Worm (Caenorhabditis elegans) whole organism, L4 larva: ENCODE measurements around the gene F53B3.5.

Experiments used
- D1046.2 ChIP-seq: fragments of 200-800 bp; sonication (Bioruptor generic); IDR thresholded peaks from 2 replicates; pipeline ENCODE4 v1.3.6; 2022; ENCODE audit warnings: missing genetic modification characterization, missing compliant biosample characterization
- F10B5.3 ChIP-seq: sonication (generic microtip); optimal IDR thresholded peaks from 2 replicates; lab custom pipeline; 2016; ENCODE audit warnings: mild to moderate bottlenecking, missing genetic modification characterization, missing compliant biosample characterization
- F37D6.2 ChIP-seq: sonication (generic microtip); optimal IDR thresholded peaks from 2 replicates; lab custom pipeline; 2016; ENCODE audit warnings: mild to moderate bottlenecking, missing genetic modification characterization, missing compliant biosample characterization
- F49E8.2 ChIP-seq: sonication (generic microtip); optimal IDR thresholded peaks from 2 replicates; lab custom pipeline; 2016; ENCODE audit warnings: missing compliant biosample characterization, mild to moderate bottlenecking, missing genetic modification characterization, borderline replicate concordance
- Y105C5A.15 ChIP-seq: fragments of 200-800 bp; sonication (Bioruptor generic); IDR thresholded peaks from 2 replicates; pipeline ENCODE4 v1.3.6; 2022; ENCODE audit warnings: missing genetic modification characterization, missing compliant biosample characterization
- Y48G9A.11 ChIP-seq: fragments of 200-800 bp; sonication (Bioruptor generic); IDR thresholded peaks from 2 replicates; pipeline ENCODE4 v1.3.6; 2022; ENCODE audit warnings: missing genetic modification reagents, missing genetic modification characterization, missing compliant biosample characterization
- ZK337.2 ChIP-seq: fragments of 200-800 bp; sonication (Bioruptor generic); IDR thresholded peaks from 2 replicates; pipeline ENCODE4 v1.3.6; 2022; ENCODE audit warnings: missing genetic modification reagents, missing genetic modification characterization, missing compliant biosample characterization
- aha-1 ChIP-seq: fragments of 150-350 bp; peaks from one replicate; lab custom pipeline; 2014; ENCODE audit warnings: missing biosample characterization, missing genetic modification characterization
- aly-2 ChIP-seq: sonication (generic microtip); optimal IDR thresholded peaks from 2 replicates; lab custom pipeline; 2018; ENCODE audit warnings: missing biosample characterization, missing genetic modification characterization
- ama-1 ChIP-seq: fragments of 150-350 bp; optimal IDR thresholded peaks from 2 replicates; lab custom pipeline; 2014; ENCODE audit warnings: inconsistent platforms, mixed read lengths
- arid-1 ChIP-seq: fragments of 200-800 bp; sonication (Bioruptor generic); conservative IDR thresholded peaks from 2 replicates; pipeline ENCODE4 v1.3.6; 2022; ENCODE audit warnings: missing genetic modification reagents, missing genetic modification characterization, missing compliant biosample characterization
- attf-4 ChIP-seq: sonication (generic microtip); optimal IDR thresholded peaks from 3 replicates; lab custom pipeline; 2017; ENCODE audit warnings: missing biosample characterization, missing genetic modification characterization
- ceh-32 ChIP-seq: sonication (generic microtip); optimal IDR thresholded peaks from 2 replicates; lab custom pipeline; 2016; ENCODE audit warnings: mild to moderate bottlenecking, missing genetic modification characterization, missing compliant biosample characterization; ENCODE audit not compliant: poor library complexity
- cey-2 ChIP-seq: sonication (generic microtip); optimal IDR thresholded peaks from 3 replicates; lab custom pipeline; 2017; ENCODE audit warnings: missing genetic modification characterization, mild to moderate bottlenecking, missing compliant biosample characterization, antibody characterized with exemption, borderline replicate concordance; ENCODE audit not compliant: insufficient read depth
- ctbp-1 ChIP-seq: fragments of 200-800 bp; sonication (Bioruptor generic); IDR thresholded peaks from 2 replicates; pipeline ENCODE4 v1.3.6; 2022; ENCODE audit warnings: missing genetic modification reagents, missing genetic modification characterization, missing compliant biosample characterization
- dmd-9 ChIP-seq: fragments of 200-800 bp; sonication (Bioruptor generic); IDR thresholded peaks from 2 replicates; pipeline ENCODE4 v1.3.6; 2022; ENCODE audit warnings: missing genetic modification reagents, missing genetic modification characterization, missing compliant biosample characterization
- dpl-1 ChIP-seq: fragments of 150-350 bp; optimal IDR thresholded peaks from 2 replicates; lab custom pipeline; 2014; ENCODE audit warnings: missing biosample characterization, missing genetic modification reagents, missing genetic modification characterization
- dve-1 ChIP-seq: sonication (generic microtip); optimal IDR thresholded peaks from 2 replicates; lab custom pipeline; 2017; ENCODE audit warnings: antibody characterized with exemption, mild to moderate bottlenecking, missing genetic modification characterization, missing compliant biosample characterization; ENCODE audit not compliant: insufficient read depth
- egl-27 ChIP-seq: sonication (generic microtip); optimal IDR thresholded peaks from 3 replicates; lab custom pipeline; 2017; ENCODE audit warnings: missing biosample characterization, missing genetic modification reagents, missing genetic modification characterization
- egl-43 ChIP-seq: fragments of 200-800 bp; sonication (Bioruptor generic); IDR thresholded peaks from 2 replicates; pipeline ENCODE4 v1.3.6; 2022; ENCODE audit warnings: missing genetic modification reagents, missing genetic modification characterization, missing compliant biosample characterization
- fkh-10 ChIP-seq: fragments of 150-350 bp; optimal IDR thresholded peaks from 2 replicates; lab custom pipeline; 2014; ENCODE audit warnings: missing biosample characterization, missing genetic modification reagents, missing genetic modification characterization
- fos-1 ChIP-seq: fragments of 150-350 bp; optimal IDR thresholded peaks from 2 replicates; lab custom pipeline; 2014; ENCODE audit warnings: missing biosample characterization, missing genetic modification characterization
- hlh-11 ChIP-seq: fragments of 200-800 bp; sonication (Bioruptor generic); optimal IDR thresholded peaks from 2 replicates; lab custom pipeline; 2018; ENCODE audit warnings: mild to moderate bottlenecking, missing genetic modification characterization, missing compliant biosample characterization
- jun-1 ChIP-seq: fragments of 150-350 bp; optimal IDR thresholded peaks from 2 replicates; lab custom pipeline; 2014; ENCODE audit warnings: missing biosample characterization, missing genetic modification reagents, missing genetic modification characterization
- lin-29 ChIP-seq: fragments of 200-800 bp; sonication (Bioruptor generic); IDR thresholded peaks from 2 replicates; pipeline ENCODE4 v1.3.6; 2022; ENCODE audit warnings: missing genetic modification reagents, missing genetic modification characterization, missing compliant biosample characterization
- lin-39 ChIP-seq: fragments of 150-350 bp; optimal IDR thresholded peaks from 2 replicates; lab custom pipeline; 2014; ENCODE audit warnings: missing biosample characterization, missing genetic modification reagents, missing genetic modification characterization
- madf-5 ChIP-seq, 2 experiments: fragments of 200-800 bp; sonication (Bioruptor generic); IDR thresholded peaks; 2 replicates each; pipeline ENCODE4 v1.3.6; 2022; ENCODE audit warnings: missing compliant biosample characterization in 2 of 2, missing genetic modification characterization in 2 of 2
- mdt-29 ChIP-seq: fragments of 200-800 bp; sonication (Bioruptor generic); IDR thresholded peaks from 2 replicates; pipeline ENCODE4 v1.3.6; 2022; ENCODE audit warnings: missing genetic modification reagents, missing genetic modification characterization, missing compliant biosample characterization
- mep-1 ChIP-seq: fragments of 150-350 bp; sonication (generic microtip); optimal IDR thresholded peaks from 3 replicates; lab custom pipeline; 2014; ENCODE audit warnings: missing biosample characterization, missing genetic modification characterization
- mxl-3 ChIP-seq: fragments of 200-800 bp; sonication (Bioruptor generic); optimal IDR thresholded peaks from 2 replicates; lab custom pipeline; 2018; ENCODE audit warnings: mild to moderate bottlenecking, missing genetic modification characterization, missing compliant biosample characterization
- nhr-102 ChIP-seq: sonication (generic microtip); optimal IDR thresholded peaks from 2 replicates; lab custom pipeline; 2016; ENCODE audit warnings: mild to moderate bottlenecking, missing genetic modification characterization, moderate library complexity, missing compliant biosample characterization
- nhr-11 ChIP-seq: fragments of 150-350 bp; optimal IDR thresholded peaks from 2 replicates; lab custom pipeline; 2014; ENCODE audit warnings: missing biosample characterization, missing genetic modification characterization
- nhr-111 ChIP-seq: fragments of 200-800 bp; sonication (Bioruptor generic); optimal IDR thresholded peaks from 2 replicates; lab custom pipeline; 2018; ENCODE audit warnings: mild to moderate bottlenecking, missing genetic modification characterization, missing compliant biosample characterization
- nhr-28 ChIP-seq: fragments of 150-350 bp; optimal IDR thresholded peaks from 2 replicates; lab custom pipeline; 2014; ENCODE audit warnings: missing biosample characterization, missing genetic modification characterization
- nhr-41 ChIP-seq: fragments of 200-800 bp; sonication (Bioruptor generic); IDR thresholded peaks from 2 replicates; pipeline ENCODE4 v1.3.6; 2022; ENCODE audit warnings: missing genetic modification reagents, missing genetic modification characterization, missing compliant biosample characterization
- nhr-42 ChIP-seq: fragments of 200-800 bp; sonication (Bioruptor generic); IDR thresholded peaks from 2 replicates; pipeline ENCODE4 v1.3.6; 2022; ENCODE audit warnings: missing genetic modification characterization, missing compliant biosample characterization
- nhr-76 ChIP-seq: fragments of 150-350 bp; optimal IDR thresholded peaks from 2 replicates; lab custom pipeline; 2014; ENCODE audit warnings: missing biosample characterization, missing genetic modification characterization
- pha-4 ChIP-seq, 2 experiments: fragments of 150-350 bp in 1 of 2; fragments of 200-800 bp in 1 of 2; sonication (Bioruptor generic) in 1 of 2; IDR thresholded peaks in 1 of 2; optimal IDR thresholded peaks in 1 of 2; 2 replicates each; pipeline versions ENCODE4 v1.3.6 to Lab custom; 2014 to 2022; ENCODE audit warnings: missing genetic modification characterization in 2 of 2, missing genetic modification reagents in 2 of 2, missing biosample characterization in 1 of 2, missing compliant biosample characterization in 1 of 2
- pqm-1 ChIP-seq: sonication (generic microtip); optimal IDR thresholded peaks from 2 replicates; lab custom pipeline; 2017; ENCODE audit warnings: missing biosample characterization, missing genetic modification characterization
- rbr-2 ChIP-seq: sonication (generic microtip); optimal IDR thresholded peaks from 2 replicates; lab custom pipeline; 2016; ENCODE audit warnings: missing genotype, missing genetic modification characterization, missing compliant biosample characterization
- saeg-2 ChIP-seq: fragments of 200-800 bp; sonication (Bioruptor generic); IDR thresholded peaks from 2 replicates; pipeline ENCODE4 v1.3.6; 2022; ENCODE audit warnings: missing genetic modification reagents, missing genetic modification characterization, missing compliant biosample characterization
- set-16 ChIP-seq: fragments of 200-800 bp; sonication (Bioruptor generic); IDR thresholded peaks from 2 replicates; pipeline ENCODE4 v1.3.6; 2022; ENCODE audit warnings: missing genetic modification reagents, missing genetic modification characterization, missing compliant biosample characterization
- skn-1 ChIP-seq: fragments of 150-350 bp; optimal IDR thresholded peaks from 2 replicates; lab custom pipeline; 2014; ENCODE audit warnings: missing biosample characterization, missing genetic modification characterization
- tag-97 ChIP-seq: fragments of 200-800 bp; sonication (Bioruptor generic); IDR thresholded peaks from 2 replicates; pipeline ENCODE4 v1.3.6; 2022; ENCODE audit warnings: missing genetic modification characterization, missing compliant biosample characterization
- tra-1 ChIP-seq: fragments of 200-800 bp; sonication (Bioruptor generic); IDR thresholded peaks from 2 replicates; pipeline ENCODE4 v1.3.6; 2022; ENCODE audit warnings: missing genetic modification reagents, missing genetic modification characterization, missing compliant biosample characterization
- unc-130 ChIP-seq: sonication (generic microtip); optimal IDR thresholded peaks from 2 replicates; lab custom pipeline; 2016; ENCODE audit warnings: missing genetic modification reagents, missing genetic modification characterization, missing compliant biosample characterization
- unc-62 ChIP-seq, 3 experiments: fragments of 150-350 bp in 1 of 3; sonication (generic microtip); optimal IDR thresholded peaks in 2 of 3; peaks in 1 of 3; 1 replicate in 1 of 3; 2 replicates in 2 of 3; lab custom pipeline; 2014 to 2017; ENCODE audit warnings: missing biosample characterization in 3 of 3, missing genetic modification characterization in 3 of 3, missing genetic modification reagents in 3 of 3, missing genotype in 1 of 3
- vab-7 ChIP-seq: fragments of 200-800 bp; sonication (Bioruptor generic); IDR thresholded peaks from 2 replicates; pipeline ENCODE4 v1.3.6; 2022; ENCODE audit warnings: missing genetic modification reagents, missing genetic modification characterization, missing compliant biosample characterization
- zag-1 ChIP-seq: fragments of 150-350 bp; optimal IDR thresholded peaks from 2 replicates; lab custom pipeline; 2014; ENCODE audit warnings: missing biosample characterization, missing genetic modification characterization
- ztf-11 ChIP-seq: fragments of 150-350 bp; optimal IDR thresholded peaks from 2 replicates; lab custom pipeline; 2014; ENCODE audit warnings: missing biosample characterization, missing genetic modification characterization
- ztf-7 ChIP-seq: fragments of 150-350 bp; optimal IDR thresholded peaks from 2 replicates; lab custom pipeline; 2014; ENCODE audit warnings: missing biosample characterization, missing genetic modification characterization

The F53B3.5 gene

DNA sequence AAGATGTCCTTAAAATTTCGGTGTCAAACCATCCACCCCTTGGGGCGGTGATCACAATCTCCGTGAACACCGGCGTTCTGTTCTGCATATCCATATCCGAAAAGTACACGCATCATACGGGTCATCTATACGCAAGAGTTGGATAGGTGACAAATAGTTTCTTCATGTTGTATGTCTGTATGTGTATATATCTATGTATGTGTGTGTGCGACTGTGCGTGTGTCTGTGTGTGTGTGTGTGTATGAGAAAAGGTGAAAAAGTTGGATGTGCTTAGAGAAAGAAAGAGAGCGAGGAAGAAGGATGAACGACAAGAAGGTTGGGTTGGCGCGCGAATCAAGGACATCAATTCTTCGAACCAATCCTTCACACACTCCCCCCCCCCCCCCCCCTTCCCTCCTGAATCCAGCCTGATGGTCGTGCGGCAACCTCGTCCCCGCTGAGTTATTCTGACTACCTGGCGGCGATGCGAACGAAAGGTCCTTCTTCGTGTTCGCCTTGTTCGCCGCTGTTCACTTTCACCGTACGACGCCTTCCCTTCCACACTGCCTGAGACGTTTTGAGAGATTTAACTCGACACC, 28.0 kb upstream of the F53B3.5 start:
- TF ChIP-seq ceh-32 (tag; lab: Kevin White, UChicago) (no peak), D1046.2 (GFP tag; lab: Robert Waterston, UW) (no peak), saeg-2 (GFP tag; lab: Robert Waterston, UW) (no peak), lin-29 (GFP tag; lab: Robert Waterston, UW) (no peak), tra-1 (GFP tag; lab: Robert Waterston, UW) (no peak), nhr-76 (tag; lab: Kevin White, UChicago) (no peak), cey-2 (tag; lab: Kevin White, UChicago) (no peak), attf-4 (tag; lab: Kevin White, UChicago) (no peak), lin-39 (tag; lab: Kevin White, UChicago) (no peak), set-16 (GFP tag; lab: Robert Waterston, UW) (peak; percentile 89), jun-1 (tag; lab: Kevin White, UChicago) (no peak), pqm-1 (tag; lab: Kevin White, UChicago) (no peak), nhr-102 (tag; lab: Kevin White, UChicago) (no peak), arid-1 (GFP tag; lab: Robert Waterston, UW) (no peak), ZK337.2 (GFP tag; lab: Robert Waterston, UW) (0 out of 2 replicates have a peak, but pooled peaks have one; percentile 19), fkh-10 (GFP tag; lab: Kevin White, UChicago) (no peak), ama-1 (lab: Kevin White, UChicago) (no peak), nhr-11 (tag; lab: Kevin White, UChicago) (no peak), aly-2 (tag; lab: Kevin White, UChicago) (no peak), nhr-28 (tag; lab: Kevin White, UChicago) (peak; percentile 69), Y48G9A.11 (GFP tag; lab: Robert Waterston, UW) (0 out of 2 replicates have a peak, but pooled peaks have one; percentile 9), F37D6.2 (tag; lab: Kevin White, UChicago) (no peak), tag-97 (GFP tag; lab: Robert Waterston, UW) (no peak), ztf-11 (no peak), dve-1 (tag; lab: Kevin White, UChicago) (no peak), unc-62 (GFP tag; optimal IDR thresholded peaks at IDR 0.05 in 1 of 2; lab: Kevin White, UChicago) (peak in 1 of 2 experiments; percentile 54), unc-62 (tag; optimal IDR thresholded peaks at IDR 0.05; lab: Kevin White, UChicago) (no peak), ctbp-1 (GFP tag; lab: Robert Waterston, UW) (no peak), mxl-3 (peak; percentile 5), hlh-11 (tag; lab: Kevin White, UChicago) (peak; percentile 21), Y105C5A.15 (no peak), F10B5.3 (tag; lab: Kevin White, UChicago) (no peak), rbr-2 (tag; lab: Kevin White, UChicago) (no peak), unc-130 (GFP tag; lab: Kevin White, UChicago) (no peak), egl-27 (tag; lab: Kevin White, UChicago) (no peak), dpl-1 (GFP tag; lab: Kevin White, UChicago) (no peak), pha-4 (GFP tag; IDR thresholded peaks at IDR 0.05; lab: Robert Waterston, UW) (no peak), pha-4 (tag; optimal IDR thresholded peaks at IDR 0.05; lab: Kevin White, UChicago) (no peak), ztf-7 (no peak), aha-1 (tag; lab: Kevin White, UChicago) (no peak), vab-7 (GFP tag; lab: Robert Waterston, UW) (no peak), madf-5 (GFP tag; IDR thresholded peaks at IDR 0.05; lab: Robert Waterston, UW) (no peak), F49E8.2 (no peak), dmd-9 (GFP tag; lab: Robert Waterston, UW) (no peak), egl-43 (GFP tag; lab: Robert Waterston, UW) (no peak), fos-1 (tag; lab: Kevin White, UChicago) (no peak), mdt-29 (GFP tag; lab: Robert Waterston, UW) (no peak), nhr-41 (no peak), zag-1 (tag; lab: Kevin White, UChicago) (no peak), skn-1 (no peak), mep-1 (tag; lab: Kevin White, UChicago) (peak; percentile 3), nhr-42 (GFP tag; lab: Robert Waterston, UW) (no peak), nhr-111 (GFP tag; lab: Kevin White, UChicago) (no peak)
